Worm (Caenorhabditis elegans) whole organism, L4 larva: ENCODE measurements around the gene rfc-3.

Experiments
- D1046.2 ChIP-seq: fragments of 200-800 bp; sonication (Bioruptor generic); IDR thresholded peaks from 2 replicates; pipeline ENCODE4 v1.3.6; 2022; ENCODE audit warnings: missing genetic modification characterization, missing compliant biosample characterization
- aha-1 ChIP-seq: fragments of 150-350 bp; peaks from one replicate; lab custom pipeline; 2014; ENCODE audit warnings: missing biosample characterization, missing genetic modification characterization
- aly-2 ChIP-seq: sonication (generic microtip); optimal IDR thresholded peaks from 2 replicates; lab custom pipeline; 2018; ENCODE audit warnings: missing biosample characterization, missing genetic modification characterization
- ama-1 ChIP-seq: fragments of 150-350 bp; optimal IDR thresholded peaks from 2 replicates; lab custom pipeline; 2014; ENCODE audit warnings: inconsistent platforms, mixed read lengths
- daf-19 ChIP-seq: fragments of 200-800 bp; sonication (Bioruptor generic); conservative IDR thresholded peaks from 2 replicates; pipeline ENCODE4 v1.3.6; 2022; ENCODE audit warnings: missing genetic modification characterization, missing compliant biosample characterization
- lir-3 ChIP-seq: sonication (generic microtip); optimal IDR thresholded peaks from 2 replicates; lab custom pipeline; 2016; ENCODE audit warnings: mild to moderate bottlenecking, missing genetic modification characterization, missing compliant biosample characterization
- nhr-48 ChIP-seq: sonication (generic microtip); optimal IDR thresholded peaks from 2 replicates; lab custom pipeline; 2016; ENCODE audit warnings: mild to moderate bottlenecking, missing genetic modification characterization, missing compliant biosample characterization
- unc-39 ChIP-seq: sonication (generic microtip); optimal IDR thresholded peaks from 2 replicates; lab custom pipeline; 2017; ENCODE audit warnings: missing biosample characterization, missing genetic modification characterization
- ztf-11 ChIP-seq: fragments of 150-350 bp; optimal IDR thresholded peaks from 2 replicates; lab custom pipeline; 2014; ENCODE audit warnings: missing biosample characterization, missing genetic modification characterization

DNA sequence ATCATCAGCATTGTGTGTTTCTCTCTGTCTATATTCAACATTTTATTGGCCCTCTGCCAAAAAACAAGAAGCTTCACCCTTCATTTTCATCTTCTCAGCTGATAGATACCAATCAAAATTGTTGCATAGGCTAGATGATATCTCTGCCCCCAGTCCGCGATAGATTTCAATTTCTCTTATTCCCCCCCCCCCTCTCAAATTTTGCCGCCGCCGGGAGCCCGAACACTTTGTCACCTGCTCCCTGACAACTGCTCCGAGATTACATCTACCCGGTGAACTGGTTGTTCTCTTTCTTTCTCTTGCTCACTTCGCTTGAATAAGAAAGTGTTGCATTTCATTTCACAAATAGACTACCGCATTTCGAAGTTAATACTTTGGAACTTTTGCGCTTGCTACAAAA lies 30.4 kb downstream of the rfc-3 start:
- TF ChIP-seq aha-1 (no peak), nhr-48 (tag; lab: Kevin White, UChicago) (no peak), unc-39 (tag; lab: Kevin White, UChicago) (no peak), lir-3 (tag; lab: Kevin White, UChicago) (no peak), ztf-11 (tag; lab: Kevin White, UChicago) (no peak), aly-2 (tag; lab: Kevin White, UChicago) (no peak), daf-19 (GFP tag; lab: Robert Waterston, UW) (no peak), ama-1 (no peak), D1046.2 (no peak)
